Worm (Caenorhabditis elegans) whole organism, midembryonic: ENCODE data around the gene fbxa-19.

Experiments used
- T22C8.4 ChIP-seq: fragments of 200-800 bp; sonication (Bioruptor generic); IDR thresholded peaks from 2 replicates; pipeline ENCODE4 v1.3.6; 2022; ENCODE audit warnings: missing genetic modification characterization, missing compliant biosample characterization
- cog-1 ChIP-seq: sonication (generic microtip); optimal IDR thresholded peaks from 2 replicates; lab custom pipeline; 2016; ENCODE audit warnings: missing genetic modification characterization, missing compliant biosample characterization
- flt-1 ChIP-seq: fragments of 200-800 bp; sonication (Bioruptor generic); IDR thresholded peaks from 2 replicates; pipeline ENCODE4 v1.3.6; 2022; ENCODE audit warnings: missing genetic modification characterization, missing compliant biosample characterization
- klf-2 ChIP-seq: fragments of 200-800 bp; sonication (Bioruptor generic); conservative IDR thresholded peaks from 2 replicates; pipeline ENCODE4 v1.3.6; 2022; ENCODE audit warnings: missing genetic modification reagents, missing genetic modification characterization, missing compliant biosample characterization
- med-1 ChIP-seq: sonication (generic microtip); optimal IDR thresholded peaks from 2 replicates; lab custom pipeline; 2017; ENCODE audit warnings: missing genetic modification characterization, mild to moderate bottlenecking, missing compliant biosample characterization, antibody characterized with exemption, missing genetic modification reagents; ENCODE audit not compliant: insufficient read depth
- ref-1 ChIP-seq: fragments of 200-800 bp; sonication (Bioruptor generic); conservative IDR thresholded peaks from 2 replicates; pipeline ENCODE4 v1.3.6; 2022; ENCODE audit warnings: missing genetic modification reagents, missing genetic modification characterization, missing compliant biosample characterization
- tab-1 ChIP-seq: fragments of 200-800 bp; sonication (Bioruptor generic); IDR thresholded peaks from 2 replicates; pipeline ENCODE4 v1.3.6; 2022; ENCODE audit warnings: missing genetic modification characterization, missing compliant biosample characterization
- ztf-23 ChIP-seq: fragments of 200-800 bp; sonication (Bioruptor generic); IDR thresholded peaks from 2 replicates; pipeline ENCODE4 v1.3.6; 2022; ENCODE audit warnings: missing genetic modification reagents, missing genetic modification characterization, missing compliant biosample characterization
- ztf-29 ChIP-seq: fragments of 200-800 bp; sonication (Bioruptor generic); IDR thresholded peaks from 2 replicates; pipeline ENCODE4 v1.3.6; 2022; ENCODE audit warnings: missing genetic modification reagents, missing genetic modification characterization, missing compliant biosample characterization

DNA sequence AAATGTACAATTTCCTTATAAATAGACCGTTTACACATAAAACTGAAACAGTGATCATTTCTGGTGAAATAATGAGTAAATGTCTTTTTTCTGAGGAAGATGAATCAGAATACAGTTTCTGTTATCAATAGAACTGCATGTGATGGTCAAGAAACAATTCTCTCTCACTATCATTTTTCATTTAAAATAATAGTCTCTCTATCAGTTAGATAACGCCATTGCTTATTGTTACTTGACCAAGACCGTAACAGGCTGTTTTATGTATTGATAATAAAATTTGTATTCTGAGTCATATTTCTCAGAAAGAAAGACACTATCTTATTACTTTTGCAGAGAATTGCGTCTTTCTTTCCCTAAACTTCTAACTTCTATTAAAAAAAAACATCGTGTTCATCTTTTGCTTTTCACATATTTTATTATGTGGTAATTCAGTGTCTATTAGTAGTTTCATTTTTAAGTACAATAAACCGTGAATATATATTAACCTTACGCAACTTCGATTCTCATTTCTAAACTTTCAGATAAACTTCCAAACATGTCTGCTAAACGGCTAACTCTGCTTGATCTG lies 20.0 kb upstream of the fbxa-19 start, which contains the start of gene fbxa-35:
- TF ChIP-seq T22C8.4 (GFP tag; lab: Robert Waterston, UW), result no peak
- TF ChIP-seq med-1, result no peak
- no peak for TF ChIP-seq tab-1
- TF ChIP-seq flt-1 (GFP tag; lab: Robert Waterston, UW), result no peak
- TF ChIP-seq cog-1 (tag; lab: Kevin White, UChicago), result no peak
- TF ChIP-seq ztf-29, result no peak
- TF ChIP-seq klf-2 (GFP tag; lab: Robert Waterston, UW), result no peak
- no peak for TF ChIP-seq ztf-23
- no peak for TF ChIP-seq ref-1 (GFP tag; lab: Robert Waterston, UW)
